Worm (Caenorhabditis elegans) whole organism, L4 larva: Measurements from ENCODE around the gene pkc-3.

Source experiments
- D1046.2 ChIP-seq: fragments of 200-800 bp; sonication (Bioruptor generic); IDR thresholded peaks from 2 replicates; pipeline ENCODE4 v1.3.6; 2022; ENCODE audit warnings: missing genetic modification characterization, missing compliant biosample characterization
- F10B5.3 ChIP-seq: sonication (generic microtip); optimal IDR thresholded peaks from 2 replicates; lab custom pipeline; 2016; ENCODE audit warnings: mild to moderate bottlenecking, missing genetic modification characterization, missing compliant biosample characterization
- F37D6.2 ChIP-seq: sonication (generic microtip); optimal IDR thresholded peaks from 2 replicates; lab custom pipeline; 2016; ENCODE audit warnings: mild to moderate bottlenecking, missing genetic modification characterization, missing compliant biosample characterization
- F44E2.7 ChIP-seq: fragments of 200-800 bp; sonication (Bioruptor generic); IDR thresholded peaks from 2 replicates; pipeline ENCODE4 v2.1.2; 2022; ENCODE audit warnings: missing genetic modification characterization, missing compliant biosample characterization
- F49E8.2 ChIP-seq: sonication (generic microtip); optimal IDR thresholded peaks from 2 replicates; lab custom pipeline; 2016; ENCODE audit warnings: missing compliant biosample characterization, mild to moderate bottlenecking, missing genetic modification characterization, borderline replicate concordance
- T20F7.1 ChIP-seq: fragments of 200-800 bp; sonication (Bioruptor generic); optimal IDR thresholded peaks from 2 replicates; lab custom pipeline; 2018; ENCODE audit warnings: mild to moderate bottlenecking, missing genetic modification characterization, missing compliant biosample characterization
- Y105C5A.15 ChIP-seq: fragments of 200-800 bp; sonication (Bioruptor generic); IDR thresholded peaks from 2 replicates; pipeline ENCODE4 v1.3.6; 2022; ENCODE audit warnings: missing genetic modification characterization, missing compliant biosample characterization
- Y48G9A.11 ChIP-seq: fragments of 200-800 bp; sonication (Bioruptor generic); IDR thresholded peaks from 2 replicates; pipeline ENCODE4 v1.3.6; 2022; ENCODE audit warnings: missing genetic modification reagents, missing genetic modification characterization, missing compliant biosample characterization
- Y5F2A.4 ChIP-seq: fragments of 200-800 bp; sonication (Bioruptor generic); optimal IDR thresholded peaks from 2 replicates; lab custom pipeline; 2018; ENCODE audit warnings: mild to moderate bottlenecking, missing genetic modification characterization, missing compliant biosample characterization
- ZK546.5 ChIP-seq, 2 experiments: sonication (generic microtip); optimal IDR thresholded peaks; 2 replicates each; lab custom pipeline; 2017; ENCODE audit warnings: missing biosample characterization in 2 of 2, missing genetic modification characterization in 2 of 2
- aha-1 ChIP-seq: fragments of 150-350 bp; peaks from one replicate; lab custom pipeline; 2014; ENCODE audit warnings: missing biosample characterization, missing genetic modification characterization
- aly-2 ChIP-seq: sonication (generic microtip); optimal IDR thresholded peaks from 2 replicates; lab custom pipeline; 2018; ENCODE audit warnings: missing biosample characterization, missing genetic modification characterization
- ama-1 ChIP-seq: fragments of 150-350 bp; optimal IDR thresholded peaks from 2 replicates; lab custom pipeline; 2014; ENCODE audit warnings: inconsistent platforms, mixed read lengths
- attf-4 ChIP-seq: sonication (generic microtip); optimal IDR thresholded peaks from 3 replicates; lab custom pipeline; 2017; ENCODE audit warnings: missing biosample characterization, missing genetic modification characterization
- ceh-32 ChIP-seq: sonication (generic microtip); optimal IDR thresholded peaks from 2 replicates; lab custom pipeline; 2016; ENCODE audit warnings: mild to moderate bottlenecking, missing genetic modification characterization, missing compliant biosample characterization; ENCODE audit not compliant: poor library complexity
- ceh-62 ChIP-seq: sonication (generic microtip); optimal IDR thresholded peaks from 2 replicates; lab custom pipeline; 2017; ENCODE audit warnings: missing biosample characterization, missing genetic modification characterization
- cey-2 ChIP-seq: sonication (generic microtip); optimal IDR thresholded peaks from 3 replicates; lab custom pipeline; 2017; ENCODE audit warnings: missing genetic modification characterization, mild to moderate bottlenecking, missing compliant biosample characterization, antibody characterized with exemption, borderline replicate concordance; ENCODE audit not compliant: insufficient read depth
- daf-12 ChIP-seq: fragments of 150-350 bp; optimal IDR thresholded peaks from 2 replicates; lab custom pipeline; 2014; ENCODE audit warnings: missing biosample characterization, missing genetic modification reagents, missing genetic modification characterization
- daf-16 ChIP-seq, 3 experiments: sonication (generic microtip); optimal IDR thresholded peaks; 2 replicates each; lab custom pipeline; 2016 to 2017; ENCODE audit warnings: missing genetic modification characterization in 3 of 3, missing genetic modification reagents in 3 of 3, mild to moderate bottlenecking in 2 of 3, missing compliant biosample characterization in 2 of 3, missing biosample characterization in 1 of 3, moderate library complexity in 1 of 3
- daf-19 ChIP-seq: fragments of 200-800 bp; sonication (Bioruptor generic); conservative IDR thresholded peaks from 2 replicates; pipeline ENCODE4 v1.3.6; 2022; ENCODE audit warnings: missing genetic modification characterization, missing compliant biosample characterization
- dmd-8 ChIP-seq: fragments of 200-800 bp; sonication (Bioruptor generic); IDR thresholded peaks from 2 replicates; pipeline ENCODE4 v1.3.6; 2022; ENCODE audit warnings: missing genetic modification characterization, missing compliant biosample characterization
- dmd-9 ChIP-seq: fragments of 200-800 bp; sonication (Bioruptor generic); IDR thresholded peaks from 2 replicates; pipeline ENCODE4 v1.3.6; 2022; ENCODE audit warnings: missing genetic modification reagents, missing genetic modification characterization, missing compliant biosample characterization
- egl-27 ChIP-seq: sonication (generic microtip); optimal IDR thresholded peaks from 3 replicates; lab custom pipeline; 2017; ENCODE audit warnings: missing biosample characterization, missing genetic modification reagents, missing genetic modification characterization
- hmg-1.1 ChIP-seq: fragments of 200-800 bp; sonication (Bioruptor generic); IDR thresholded peaks from 2 replicates; pipeline ENCODE4 v1.3.6; 2022; ENCODE audit warnings: missing genetic modification reagents, missing genetic modification characterization, missing compliant biosample characterization
- lim-7 ChIP-seq: fragments of 200-800 bp; sonication (Bioruptor generic); IDR thresholded peaks from 2 replicates; pipeline ENCODE4 v1.3.6; 2022; ENCODE audit warnings: missing genetic modification characterization, missing compliant biosample characterization
- lin-29 ChIP-seq: fragments of 200-800 bp; sonication (Bioruptor generic); IDR thresholded peaks from 2 replicates; pipeline ENCODE4 v1.3.6; 2022; ENCODE audit warnings: missing genetic modification reagents, missing genetic modification characterization, missing compliant biosample characterization
- lin-38 ChIP-seq: fragments of 200-800 bp; sonication (Bioruptor generic); IDR thresholded peaks from 2 replicates; pipeline ENCODE4 v1.3.6; 2022; ENCODE audit warnings: missing genetic modification reagents, missing genetic modification characterization, missing compliant biosample characterization
- madf-9 ChIP-seq: fragments of 200-800 bp; sonication (Bioruptor generic); conservative IDR thresholded peaks from 2 replicates; pipeline ENCODE4 v1.3.6; 2022; ENCODE audit warnings: missing genetic modification reagents, missing genetic modification characterization, missing compliant biosample characterization
- mdt-29 ChIP-seq: fragments of 200-800 bp; sonication (Bioruptor generic); IDR thresholded peaks from 2 replicates; pipeline ENCODE4 v1.3.6; 2022; ENCODE audit warnings: missing genetic modification reagents, missing genetic modification characterization, missing compliant biosample characterization
- mep-1 ChIP-seq: fragments of 150-350 bp; sonication (generic microtip); optimal IDR thresholded peaks from 3 replicates; lab custom pipeline; 2014; ENCODE audit warnings: missing biosample characterization, missing genetic modification characterization
- mes-2 ChIP-seq: sonication (generic microtip); optimal IDR thresholded peaks from 2 replicates; lab custom pipeline; 2016; ENCODE audit warnings: missing genotype, mild to moderate bottlenecking, missing genetic modification characterization, missing compliant biosample characterization; ENCODE audit not compliant: poor library complexity, severe bottlenecking
- nhr-102 ChIP-seq: sonication (generic microtip); optimal IDR thresholded peaks from 2 replicates; lab custom pipeline; 2016; ENCODE audit warnings: mild to moderate bottlenecking, missing genetic modification characterization, moderate library complexity, missing compliant biosample characterization
- nhr-111 ChIP-seq: fragments of 200-800 bp; sonication (Bioruptor generic); optimal IDR thresholded peaks from 2 replicates; lab custom pipeline; 2018; ENCODE audit warnings: mild to moderate bottlenecking, missing genetic modification characterization, missing compliant biosample characterization
- nhr-25 ChIP-seq: sonication (generic microtip); optimal IDR thresholded peaks from 2 replicates; lab custom pipeline; 2017; ENCODE audit warnings: missing genetic modification characterization, mild to moderate bottlenecking, missing compliant biosample characterization, antibody characterized with exemption, moderate library complexity, borderline replicate concordance; ENCODE audit not compliant: insufficient read depth
- nhr-41 ChIP-seq: fragments of 200-800 bp; sonication (Bioruptor generic); IDR thresholded peaks from 2 replicates; pipeline ENCODE4 v1.3.6; 2022; ENCODE audit warnings: missing genetic modification reagents, missing genetic modification characterization, missing compliant biosample characterization
- nhr-42 ChIP-seq: fragments of 200-800 bp; sonication (Bioruptor generic); IDR thresholded peaks from 2 replicates; pipeline ENCODE4 v1.3.6; 2022; ENCODE audit warnings: missing genetic modification characterization, missing compliant biosample characterization
- nhr-6 ChIP-seq: fragments of 150-350 bp; optimal IDR thresholded peaks from 2 replicates; lab custom pipeline; 2014; ENCODE audit warnings: missing biosample characterization, missing genetic modification characterization
- nhr-76 ChIP-seq: fragments of 150-350 bp; optimal IDR thresholded peaks from 2 replicates; lab custom pipeline; 2014; ENCODE audit warnings: missing biosample characterization, missing genetic modification characterization
- pha-4 ChIP-seq, 2 experiments: fragments of 150-350 bp in 1 of 2; fragments of 200-800 bp in 1 of 2; sonication (Bioruptor generic) in 1 of 2; IDR thresholded peaks in 1 of 2; optimal IDR thresholded peaks in 1 of 2; 2 replicates each; pipeline versions ENCODE4 v1.3.6 to Lab custom; 2014 to 2022; ENCODE audit warnings: missing genetic modification characterization in 2 of 2, missing genetic modification reagents in 2 of 2, missing biosample characterization in 1 of 2, missing compliant biosample characterization in 1 of 2
- sdz-12 ChIP-seq: fragments of 200-800 bp; sonication (Bioruptor generic); optimal IDR thresholded peaks from 2 replicates; lab custom pipeline; 2018; ENCODE audit warnings: mild to moderate bottlenecking, missing genetic modification characterization, missing compliant biosample characterization
- set-16 ChIP-seq: fragments of 200-800 bp; sonication (Bioruptor generic); IDR thresholded peaks from 2 replicates; pipeline ENCODE4 v1.3.6; 2022; ENCODE audit warnings: missing genetic modification reagents, missing genetic modification characterization, missing compliant biosample characterization
- skn-1 ChIP-seq: fragments of 150-350 bp; optimal IDR thresholded peaks from 2 replicates; lab custom pipeline; 2014; ENCODE audit warnings: missing biosample characterization, missing genetic modification characterization
- unc-130 ChIP-seq: sonication (generic microtip); optimal IDR thresholded peaks from 2 replicates; lab custom pipeline; 2016; ENCODE audit warnings: missing genetic modification reagents, missing genetic modification characterization, missing compliant biosample characterization
- unc-39 ChIP-seq: sonication (generic microtip); optimal IDR thresholded peaks from 2 replicates; lab custom pipeline; 2017; ENCODE audit warnings: missing biosample characterization, missing genetic modification characterization
- unc-62 ChIP-seq, 3 experiments: fragments of 150-350 bp in 1 of 3; sonication (generic microtip); optimal IDR thresholded peaks in 2 of 3; peaks in 1 of 3; 1 replicate in 1 of 3; 2 replicates in 2 of 3; lab custom pipeline; 2014 to 2017; ENCODE audit warnings: missing biosample characterization in 3 of 3, missing genetic modification characterization in 3 of 3, missing genetic modification reagents in 3 of 3, missing genotype in 1 of 3
- zag-1 ChIP-seq: fragments of 150-350 bp; optimal IDR thresholded peaks from 2 replicates; lab custom pipeline; 2014; ENCODE audit warnings: missing biosample characterization, missing genetic modification characterization

The pkc-3 gene

ce11 chrII:5374967-5375366 is 4.9 kb upstream of the pkc-3 start, which contains the start of gene algn-2:
Gene algn-2, plus strand, starts transcription at chrII:5375267.
- TF ChIP-seq daf-19, result no peak
- TF ChIP-seq D1046.2 (GFP tag; lab: Robert Waterston, UW), result no peak
- no peak for TF ChIP-seq attf-4 (tag; lab: Kevin White, UChicago)
- no peak for TF ChIP-seq mdt-29 (GFP tag; lab: Robert Waterston, UW)
- no peak for TF ChIP-seq lin-38 (GFP tag; lab: Robert Waterston, UW)
- TF ChIP-seq egl-27 (tag; lab: Kevin White, UChicago), result no peak
- no peak for TF ChIP-seq dmd-8 (GFP tag; lab: Robert Waterston, UW)
- TF ChIP-seq, all 104 proteins: peak for 0

ce11 chrII:5377467-5378238 is 2.2 kb upstream of the pkc-3 start, which contains the start of gene prdx-2:
Gene prdx-2, plus strand, starts transcription at chrII:5378195.
- TF ChIP-seq pha-4 (GFP tag; IDR thresholded peaks at IDR 0.05; lab: Robert Waterston, UW), result no peak
- no peak for TF ChIP-seq pha-4 (tag; optimal IDR thresholded peaks at IDR 0.05; lab: Kevin White, UChicago)
- TF ChIP-seq daf-12, result no peak
- no peak for TF ChIP-seq ZK546.5 (tag; optimal IDR thresholded peaks at IDR 0.05; lab: Kevin White, UChicago)
- peak; percentile 56 for TF ChIP-seq unc-130 (GFP tag; lab: Kevin White, UChicago)
- TF ChIP-seq attf-4 (tag; lab: Kevin White, UChicago), result no peak
- peak; percentile 58; the same call in 1 of the 2 replicates for TF ChIP-seq Y48G9A.11 (GFP tag; lab: Robert Waterston, UW)
- TF ChIP-seq nhr-111 (GFP tag; lab: Kevin White, UChicago), result no peak
- no peak for TF ChIP-seq sdz-12 (GFP tag; lab: Kevin White, UChicago)
- no peak for TF ChIP-seq dmd-8 (GFP tag; lab: Robert Waterston, UW)
- no peak for TF ChIP-seq mep-1 (tag; lab: Kevin White, UChicago)
- no peak for TF ChIP-seq F10B5.3 (tag; lab: Kevin White, UChicago)
- peak; percentile 18 for TF ChIP-seq F49E8.2 (tag; lab: Kevin White, UChicago)
- TF ChIP-seq cey-2, result no peak
- TF ChIP-seq egl-27 (tag; lab: Kevin White, UChicago), result no peak
- no peak for TF ChIP-seq mes-2 (tag; lab: Kevin White, UChicago)
- no peak for TF ChIP-seq T20F7.1 (GFP tag; lab: Kevin White, UChicago)
- TF ChIP-seq lin-29, result no peak
- no peak for TF ChIP-seq zag-1 (tag; lab: Kevin White, UChicago)
- no peak for TF ChIP-seq Y5F2A.4
- TF ChIP-seq madf-9 (GFP tag; lab: Robert Waterston, UW), result no peak
- TF ChIP-seq nhr-42 (GFP tag; lab: Robert Waterston, UW), result no peak
- TF ChIP-seq hmg-1.1, result 0 out of 2 replicates have a peak, but pooled peaks have one; percentile 30
- no peak for TF ChIP-seq nhr-102 (tag; lab: Kevin White, UChicago)
- TF ChIP-seq F37D6.2 (tag; lab: Kevin White, UChicago), result no peak
- TF ChIP-seq set-16 (GFP tag; lab: Robert Waterston, UW), result no peak
- TF ChIP-seq nhr-6 (tag; lab: Kevin White, UChicago), result no peak
- TF ChIP-seq lim-7 (GFP tag; lab: Robert Waterston, UW), result no peak
- TF ChIP-seq ceh-62 (tag; lab: Kevin White, UChicago), result no peak
- no peak for TF ChIP-seq nhr-41
- TF ChIP-seq aha-1 (tag; lab: Kevin White, UChicago), result peak; percentile 22
- no peak for TF ChIP-seq unc-39 (tag; lab: Kevin White, UChicago)
- no peak for TF ChIP-seq ama-1 (lab: Kevin White, UChicago)
- no peak for TF ChIP-seq F44E2.7 (GFP tag; lab: Robert Waterston, UW)
- peak in 1 of 2 experiments; percentile 98 for TF ChIP-seq unc-62 (GFP tag; optimal IDR thresholded peaks at IDR 0.05 in 1 of 2; lab: Kevin White, UChicago)
- TF ChIP-seq unc-62 (tag; optimal IDR thresholded peaks at IDR 0.05; lab: Kevin White, UChicago), result no peak
- no peak for TF ChIP-seq aly-2 (tag; lab: Kevin White, UChicago)
- no peak for TF ChIP-seq dmd-9
- TF ChIP-seq Y105C5A.15 (GFP tag; lab: Robert Waterston, UW), result no peak
- TF ChIP-seq skn-1 (tag; lab: Kevin White, UChicago), result no peak
- no peak for TF ChIP-seq nhr-25 (tag; lab: Kevin White, UChicago)
- no peak for TF ChIP-seq daf-16 (GFP tag; optimal IDR thresholded peaks at IDR 0.05; lab: Kevin White, UChicago)
- TF ChIP-seq daf-16 (tag; optimal IDR thresholded peaks at IDR 0.05; lab: Kevin White, UChicago), result peak; percentile 32
- no peak for TF ChIP-seq ceh-32 (tag; lab: Kevin White, UChicago)
- TF ChIP-seq nhr-76, result no peak
